Worm (Caenorhabditis elegans) whole organism, L2 larva: Measurements from ENCODE around the gene T23E7.2.

ENCODE experiments used
- F13H6.1 ChIP-seq: sonication (generic microtip); optimal IDR thresholded peaks from 2 replicates; lab custom pipeline; 2016; ENCODE audit warnings: missing genetic modification characterization, missing compliant biosample characterization
- Y55F3AM.14 ChIP-seq: fragments of 200-800 bp; sonication (Bioruptor generic); optimal IDR thresholded peaks from 2 replicates; lab custom pipeline; 2018; ENCODE audit warnings: mild to moderate bottlenecking, missing genetic modification characterization, missing compliant biosample characterization
- ZK546.5 ChIP-seq: sonication (generic microtip); optimal IDR thresholded peaks from 2 replicates; lab custom pipeline; 2017; ENCODE audit warnings: missing biosample characterization, missing genetic modification characterization
- alr-1 ChIP-seq: fragments of 150-350 bp; optimal IDR thresholded peaks from 2 replicates; lab custom pipeline; 2014; ENCODE audit warnings: missing biosample characterization, missing genetic modification characterization
- ama-1 ChIP-seq: fragments of 150-350 bp; optimal IDR thresholded peaks from 2 replicates; lab custom pipeline; 2018; ENCODE audit warnings: inconsistent platforms
- blmp-1 ChIP-seq: sonication (generic microtip); optimal IDR thresholded peaks from 2 replicates; lab custom pipeline; 2017; ENCODE audit warnings: missing genetic modification characterization, mild to moderate bottlenecking, missing compliant biosample characterization, antibody characterized with exemption, moderate library complexity; ENCODE audit not compliant: insufficient read depth
- ceh-16 ChIP-seq: fragments of 150-350 bp; optimal IDR thresholded peaks from 2 replicates; lab custom pipeline; 2014; ENCODE audit warnings: missing biosample characterization, missing genetic modification characterization
- ceh-82 ChIP-seq: fragments of 150-350 bp; optimal IDR thresholded peaks from 2 replicates; lab custom pipeline; 2014; ENCODE audit warnings: missing biosample characterization, missing genetic modification characterization
- elt-1 ChIP-seq: fragments of 150-350 bp; optimal IDR thresholded peaks from 2 replicates; lab custom pipeline; 2014; ENCODE audit warnings: missing biosample characterization, missing genetic modification characterization
- elt-3 ChIP-seq: sonication (generic microtip); optimal IDR thresholded peaks from 2 replicates; lab custom pipeline; 2017; ENCODE audit warnings: missing biosample characterization, missing genetic modification characterization
- fos-1 ChIP-seq: fragments of 150-350 bp; optimal IDR thresholded peaks from 2 replicates; lab custom pipeline; 2014; ENCODE audit warnings: missing biosample characterization, missing genetic modification characterization
- gmeb-1 ChIP-seq: fragments of 150-350 bp; optimal IDR thresholded peaks from 2 replicates; lab custom pipeline; 2014; ENCODE audit warnings: missing biosample characterization, missing genetic modification characterization
- lin-11 ChIP-seq: fragments of 150-350 bp; sonication (generic microtip); optimal IDR thresholded peaks from 2 replicates; lab custom pipeline; 2014; ENCODE audit warnings: missing biosample characterization, missing genetic modification characterization, inconsistent platforms, mixed read lengths
- lin-13 ChIP-seq: fragments of 150-350 bp; optimal IDR thresholded peaks from 2 replicates; lab custom pipeline; 2014; ENCODE audit warnings: missing biosample characterization, missing genetic modification reagents, missing genetic modification characterization
- lsy-2 ChIP-seq, 2 experiments: fragments of 150-350 bp in 1 of 2; sonication (generic microtip) in 1 of 2; optimal IDR thresholded peaks; 2 replicates each; lab custom pipeline; 2014 to 2017; ENCODE audit warnings: missing biosample characterization in 2 of 2, missing genetic modification characterization in 2 of 2
- mdl-1 ChIP-seq, 2 experiments: fragments of 150-350 bp in 1 of 2; sonication (generic microtip) in 1 of 2; optimal IDR thresholded peaks; 2 replicates each; lab custom pipeline; 2017; ENCODE audit warnings: missing biosample characterization in 2 of 2, missing genetic modification characterization in 2 of 2
- nhr-11 ChIP-seq: fragments of 150-350 bp; optimal IDR thresholded peaks from 2 replicates; lab custom pipeline; 2014; ENCODE audit warnings: missing biosample characterization, missing genetic modification characterization
- nhr-12 ChIP-seq: fragments of 150-350 bp; optimal IDR thresholded peaks from 2 replicates; lab custom pipeline; 2014; ENCODE audit warnings: missing biosample characterization, missing genetic modification characterization
- nhr-129 ChIP-seq: fragments of 150-350 bp; optimal IDR thresholded peaks from 2 replicates; lab custom pipeline; 2014; ENCODE audit warnings: missing biosample characterization, missing genetic modification characterization
- nhr-23 ChIP-seq: fragments of 150-350 bp; optimal IDR thresholded peaks from 2 replicates; lab custom pipeline; 2014; ENCODE audit warnings: missing biosample characterization, missing genetic modification reagents, missing genetic modification characterization
- nhr-25 ChIP-seq: fragments of 150-350 bp; sonication (generic microtip); optimal IDR thresholded peaks from 3 replicates; lab custom pipeline; 2014; ENCODE audit warnings: missing biosample characterization, missing genetic modification characterization
- nhr-6 ChIP-seq: fragments of 150-350 bp; optimal IDR thresholded peaks from 2 replicates; lab custom pipeline; 2014; ENCODE audit warnings: missing biosample characterization, missing genetic modification characterization
- nhr-77 ChIP-seq: fragments of 150-350 bp; optimal IDR thresholded peaks from 2 replicates; lab custom pipeline; 2014; ENCODE audit warnings: missing biosample characterization, missing genetic modification characterization
- peb-1 ChIP-seq: fragments of 150-350 bp; optimal IDR thresholded peaks from 2 replicates; lab custom pipeline; 2014; ENCODE audit warnings: missing biosample characterization, missing genetic modification characterization
- sem-4 ChIP-seq: fragments of 150-350 bp; optimal IDR thresholded peaks from 2 replicates; lab custom pipeline; 2014; ENCODE audit warnings: missing biosample characterization, missing genetic modification reagents, missing genetic modification characterization
- skn-1 ChIP-seq: sonication (generic microtip); optimal IDR thresholded peaks from 2 replicates; lab custom pipeline; 2017; ENCODE audit warnings: missing biosample characterization, missing genetic modification characterization
- sma-3 ChIP-seq: sonication (generic microtip); optimal IDR thresholded peaks from 2 replicates; lab custom pipeline; 2016; ENCODE audit warnings: missing genetic modification reagents, missing genetic modification characterization, missing compliant biosample characterization
- snpc-4 ChIP-seq: fragments of 150-350 bp; optimal IDR thresholded peaks from 2 replicates; lab custom pipeline; 2014; ENCODE audit warnings: missing biosample characterization, missing genetic modification characterization
- unc-55 ChIP-seq: fragments of 150-350 bp; sonication (generic microtip); optimal IDR thresholded peaks from 3 replicates; lab custom pipeline; 2014; ENCODE audit warnings: missing biosample characterization, missing genetic modification reagents, missing genetic modification characterization
- zag-1 ChIP-seq: fragments of 150-350 bp; optimal IDR thresholded peaks from 2 replicates; lab custom pipeline; 2014; ENCODE audit warnings: missing biosample characterization, missing genetic modification characterization
- ztf-1 ChIP-seq: fragments of 200-800 bp; sonication (Bioruptor generic); conservative IDR thresholded peaks from 2 replicates; pipeline ENCODE4 v1.3.6; 2022; ENCODE audit warnings: missing genetic modification characterization, missing compliant biosample characterization
- ztf-11 ChIP-seq: sonication (generic microtip); optimal IDR thresholded peaks from 2 replicates; lab custom pipeline; 2017; ENCODE audit warnings: missing biosample characterization, missing genetic modification characterization
- ztf-4 ChIP-seq: fragments of 150-350 bp; optimal IDR thresholded peaks from 2 replicates; lab custom pipeline; 2014; ENCODE audit warnings: missing biosample characterization, missing genetic modification characterization

Gene T23E7.2

DNA sequence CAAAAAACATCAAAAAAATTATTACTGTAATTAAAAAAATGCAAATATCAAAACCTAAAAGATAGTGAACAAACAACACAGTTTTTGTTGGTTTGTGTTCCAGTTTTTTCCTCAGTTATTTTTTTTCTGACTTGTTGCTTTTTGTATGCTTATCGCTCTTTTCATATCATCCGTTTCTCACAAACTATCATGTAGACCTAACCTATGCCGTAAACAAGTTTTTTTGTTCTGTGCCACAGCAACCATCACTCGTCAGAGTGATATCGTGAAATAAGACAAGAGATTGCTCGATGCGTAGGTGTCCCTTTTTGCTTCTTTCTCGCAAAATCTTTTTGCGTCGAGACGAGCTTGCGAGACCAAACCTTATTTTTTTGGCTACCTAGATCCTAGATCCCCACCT, 1.4 kb downstream of the T23E7.2 start:
- TF ChIP-seq zag-1: no peak
- TF ChIP-seq ztf-1 (GFP tag; lab: Robert Waterston, UW): no peak
- no peak for TF ChIP-seq alr-1 (tag; lab: Kevin White, UChicago)
- no peak for TF ChIP-seq nhr-25
- no peak for TF ChIP-seq ztf-11
- no peak for TF ChIP-seq fos-1 (tag; lab: Kevin White, UChicago)
- TF ChIP-seq lin-13 (GFP tag; lab: Kevin White, UChicago): no peak
- no peak for TF ChIP-seq ceh-82
- TF ChIP-seq gmeb-1 (tag; lab: Kevin White, UChicago): no peak
- no peak for TF ChIP-seq mdl-1 (tag; optimal IDR thresholded peaks at IDR 0.05; lab: Kevin White, UChicago)
- no peak for TF ChIP-seq snpc-4 (tag; lab: Kevin White, UChicago)
- TF ChIP-seq Y55F3AM.14 (GFP tag; lab: Kevin White, UChicago): no peak
- no peak for TF ChIP-seq nhr-129 (tag; lab: Kevin White, UChicago)
- no peak for TF ChIP-seq F13H6.1

- TF ChIP-seq F13H6.1 (no peak), lsy-2 (tag; optimal IDR thresholded peaks at IDR 0.05; lab: Kevin White, UChicago) (no peak), ceh-82 (no peak), elt-1 (no peak), peb-1 (tag; lab: Kevin White, UChicago) (no peak), ZK546.5 (no peak), sma-3 (GFP tag; lab: Kevin White, UChicago) (no peak), skn-1 (tag; lab: Kevin White, UChicago) (no peak), alr-1 (tag; lab: Kevin White, UChicago) (no peak), nhr-11 (tag; lab: Kevin White, UChicago) (no peak), nhr-12 (tag; lab: Kevin White, UChicago) (no peak), nhr-6 (tag; lab: Kevin White, UChicago) (no peak), nhr-77 (tag; lab: Kevin White, UChicago) (no peak), ceh-16 (tag; lab: Kevin White, UChicago) (no peak)
Measured at ce11 chrX:17674313-17674712, 3.5 kb downstream of the T23E7.2 start.

DNA sequence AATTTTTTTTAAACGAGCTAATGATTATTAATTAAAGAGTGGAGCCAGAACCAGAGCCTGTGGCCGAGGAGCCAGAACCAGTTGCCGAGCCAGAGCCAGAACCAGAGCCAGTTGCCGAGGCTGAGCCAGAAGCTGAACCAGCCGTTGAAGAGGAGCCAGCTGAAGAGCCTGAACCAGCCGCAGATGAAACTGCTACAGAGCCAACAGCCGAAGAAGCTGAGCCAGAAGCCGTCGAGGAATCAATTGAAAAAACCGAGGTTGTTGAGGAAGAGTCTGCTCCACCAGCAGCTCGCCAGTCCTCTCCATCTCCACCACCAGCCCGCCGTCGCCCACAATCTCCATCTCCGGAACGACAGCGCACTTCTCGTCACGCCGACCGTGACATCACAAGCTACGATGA, 4.9 kb downstream of the T23E7.2 start:
- no peak for TF ChIP-seq ztf-4
- no peak for TF ChIP-seq nhr-25
- no peak for TF ChIP-seq nhr-11 (tag; lab: Kevin White, UChicago)
- TF ChIP-seq lsy-2 (tag; optimal IDR thresholded peaks at IDR 0.05; lab: Kevin White, UChicago): no peak
- TF ChIP-seq gmeb-1 (tag; lab: Kevin White, UChicago): no peak
- no peak for TF ChIP-seq zag-1
- TF ChIP-seq lin-11 (tag; lab: Kevin White, UChicago): no peak
- TF ChIP-seq nhr-23 (tag; lab: Kevin White, UChicago): no peak
- no peak for TF ChIP-seq blmp-1 (tag; lab: Kevin White, UChicago)
- TF ChIP-seq ZK546.5: no peak
- no peak for TF ChIP-seq lin-13 (GFP tag; lab: Kevin White, UChicago)

DNA sequence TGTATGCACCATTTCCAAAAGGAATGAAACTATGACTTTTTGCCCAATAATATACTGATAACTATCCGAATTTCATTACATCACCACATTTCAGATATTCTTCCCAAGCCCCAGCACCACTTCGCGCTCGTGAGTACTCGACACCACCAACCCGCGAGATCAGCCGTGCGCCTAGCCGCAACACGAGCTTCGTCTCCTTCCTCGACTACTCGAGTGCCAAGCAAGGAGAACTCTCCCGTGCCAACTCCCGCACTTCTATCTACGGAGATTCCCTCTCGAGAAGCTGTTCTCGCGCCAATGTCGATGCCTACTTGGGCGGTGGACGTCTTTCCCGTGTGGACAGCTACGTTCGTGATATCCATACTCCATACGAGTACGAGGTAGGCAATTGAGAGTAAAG, 5.9 kb downstream of the T23E7.2 start:
- TF ChIP-seq nhr-23 (tag; lab: Kevin White, UChicago): no peak
- no peak for TF ChIP-seq ztf-11
- no peak for TF ChIP-seq ama-1 (lab: Kevin White, UChicago)
- no peak for TF ChIP-seq elt-3 (tag; lab: Kevin White, UChicago)
- no peak for TF ChIP-seq F13H6.1
- TF ChIP-seq unc-55: no peak
- no peak for TF ChIP-seq nhr-6 (tag; lab: Kevin White, UChicago)

DNA sequence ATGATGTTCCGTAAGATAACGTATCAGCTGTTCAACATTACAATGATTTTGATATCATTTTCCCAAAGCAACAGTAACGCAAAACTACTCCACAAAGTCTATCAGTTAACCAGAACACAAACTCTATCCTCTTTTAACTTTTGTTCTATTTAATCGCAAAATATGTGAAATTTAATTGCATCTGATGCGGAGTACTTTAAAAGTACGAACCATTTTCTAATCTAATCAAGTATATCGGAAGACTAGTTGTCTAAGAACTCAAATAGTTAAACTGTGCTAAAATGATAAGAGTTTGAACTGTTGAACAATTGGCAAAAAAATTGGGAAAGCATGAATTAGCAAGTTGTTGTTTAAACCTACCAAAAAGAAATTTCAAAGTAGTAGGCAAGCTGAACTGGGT, 10.7 kb downstream of the T23E7.2 start:
- TF ChIP-seq sem-4 (tag; lab: Kevin White, UChicago): no peak
- TF ChIP-seq fos-1 (tag; lab: Kevin White, UChicago): peak; percentile 25
- TF ChIP-seq, all 48 proteins: peak for 1

DNA sequence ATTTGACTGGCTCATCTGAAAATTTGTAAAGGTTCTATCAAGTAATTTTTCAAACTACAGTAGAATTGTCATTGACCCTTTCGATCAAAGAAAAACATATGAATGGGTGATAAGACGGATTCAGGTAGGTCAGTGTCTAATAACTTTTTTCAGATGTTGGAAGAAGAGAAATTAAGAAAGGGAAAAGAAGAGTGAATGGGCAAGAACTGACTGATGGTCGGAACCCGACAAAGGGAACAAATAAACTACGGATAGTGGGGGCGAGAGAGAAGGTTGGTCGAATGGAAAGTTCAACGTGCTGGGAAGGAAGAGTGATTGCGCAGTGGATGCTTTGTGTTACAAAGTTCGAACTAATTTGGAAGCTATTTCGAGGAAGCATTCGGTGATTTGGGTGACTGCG, 11.5 kb downstream of the T23E7.2 start:
- peak; percentile 59 for TF ChIP-seq blmp-1 (tag; lab: Kevin White, UChicago)
- TF ChIP-seq nhr-77 (tag; lab: Kevin White, UChicago): no peak
- TF ChIP-seq, all 48 proteins: peak for 1
